Worm (Caenorhabditis elegans): ENCODE results near the gene Y57G7A.11.
A peak's percentile ranks its signal among the peaks of the same experiment; 100 is the strongest.

Gene Y57G7A.11

DNA sequence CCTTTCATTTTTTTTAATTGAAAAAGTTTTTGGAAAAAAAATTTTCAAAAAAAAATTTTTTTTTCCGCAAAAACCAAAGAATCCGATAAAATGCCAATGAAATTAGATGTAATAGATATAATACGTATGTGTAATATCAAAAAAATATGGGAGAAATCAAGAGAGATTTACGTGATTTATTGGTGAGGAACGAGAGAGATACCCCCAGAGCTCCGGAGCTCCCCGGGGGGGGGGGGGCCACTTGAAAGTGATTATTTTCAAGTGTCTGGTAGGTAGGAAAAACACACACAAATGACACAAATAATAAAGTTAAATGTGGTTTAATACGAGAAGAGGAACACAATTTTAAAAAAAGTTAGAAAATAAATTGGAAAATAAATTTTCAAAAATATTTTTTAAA, at the start of gene Y57G7A.11:
Gene Y57G7A.11 (minus strand): TSS at position 101 of the 400 bp plus-strand sequence.
- TF ChIP-seq snpc-4 (tag; optimal IDR thresholded peaks at IDR 0.05) (no peak), unc-120 (tag; optimal IDR thresholded peaks at IDR 0.05; ENCODE audit: poor library complexity, severe bottlenecking) (no peak), nhr-28 (tag; optimal IDR thresholded peaks at IDR 0.05) (no peak), lin-13 (tag; optimal IDR thresholded peaks at IDR 0.05) (no peak), blmp-1 (tag; optimal IDR thresholded peaks at IDR 0.05) (no peak), nhr-12 (tag; optimal IDR thresholded peaks at IDR 0.05) (no peak), tbx-8 (GFP tag; optimal IDR thresholded peaks at IDR 0.05) (no peak), nhr-237 (tag; optimal IDR thresholded peaks at IDR 0.05) (no peak), ztf-11 (tag; optimal IDR thresholded peaks at IDR 0.05) (no peak), M03D4.4 (tag; optimal IDR thresholded peaks at IDR 0.05) (no peak), lsy-2 (tag; optimal IDR thresholded peaks at IDR 0.05) (no peak), unc-39 (tag; optimal IDR thresholded peaks at IDR 0.05) (no peak)

DNA sequence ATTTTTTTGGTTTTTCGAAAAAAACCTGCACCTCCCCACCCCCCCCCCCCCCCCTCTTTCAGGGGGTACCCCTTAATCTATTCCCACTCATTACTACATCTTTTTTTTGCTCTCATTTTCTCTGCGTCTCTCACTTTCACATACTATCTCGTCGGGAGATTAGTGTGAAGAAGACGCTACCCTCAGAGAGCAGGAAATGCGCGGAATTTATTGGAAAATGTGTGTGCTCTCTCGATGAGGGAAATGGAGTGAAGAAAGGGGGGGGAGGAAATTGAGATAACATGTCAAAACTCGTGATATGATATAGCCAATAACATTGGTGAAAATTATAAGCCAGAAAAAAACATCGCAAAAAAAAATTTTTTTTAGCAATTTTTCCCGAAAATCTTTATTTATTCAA, 48.9 kb upstream of the Y57G7A.11 start:
- TF ChIP-seq mep-1 (tag; optimal IDR thresholded peaks at IDR 0.05) = no peak
- no peak for TF ChIP-seq blmp-1 (tag; optimal IDR thresholded peaks at IDR 0.05)
- no peak for TF ChIP-seq lsy-2 (tag; optimal IDR thresholded peaks at IDR 0.05)
- no peak for TF ChIP-seq lin-32 (GFP tag; optimal IDR thresholded peaks at IDR 0.05)
- TF ChIP-seq unc-120 (tag; optimal IDR thresholded peaks at IDR 0.05; ENCODE audit: poor library complexity, severe bottlenecking) = no peak
- TF ChIP-seq tbx-8 (GFP tag; optimal IDR thresholded peaks at IDR 0.05) = no peak
- TF ChIP-seq bed-3 (GFP tag; optimal IDR thresholded peaks at IDR 0.05) = no peak
- no peak for TF ChIP-seq snpc-4 (tag; optimal IDR thresholded peaks at IDR 0.05)
- no peak for TF ChIP-seq cnd-1 (tag; optimal IDR thresholded peaks at IDR 0.05)
- TF ChIP-seq drap-1 (GFP tag; optimal IDR thresholded peaks at IDR 0.05) = no peak
- TF ChIP-seq elt-1 (tag; optimal IDR thresholded peaks at IDR 0.05; ENCODE audit: borderline replicate concordance, insufficient read depth) = no peak
- no peak for TF ChIP-seq ham-2 (GFP tag; optimal IDR thresholded peaks at IDR 0.05)

DNA sequence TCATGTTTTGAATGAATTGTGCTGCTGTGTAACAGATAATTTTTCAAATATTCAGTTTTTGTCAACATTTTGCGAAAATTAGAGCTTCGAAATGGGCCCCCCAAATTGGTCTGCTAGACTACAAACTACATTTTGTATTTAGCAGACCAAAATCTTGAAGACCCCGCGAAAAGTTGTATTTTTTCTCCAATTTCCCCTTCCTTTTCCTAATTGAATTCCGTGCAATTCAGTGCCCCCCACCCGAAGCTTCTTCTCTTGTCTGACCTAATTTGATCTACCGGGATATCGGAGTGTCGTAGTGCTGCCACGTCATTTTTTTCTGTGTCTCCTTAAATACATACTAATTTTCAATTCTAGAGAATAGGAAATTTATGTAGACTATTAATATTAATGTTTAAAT, 47.3 kb upstream of the Y57G7A.11 start:
- TF ChIP-seq elt-3 (tag; optimal IDR thresholded peaks at IDR 0.05) (no peak), ztf-11 (tag; optimal IDR thresholded peaks at IDR 0.05) (no peak), ces-1 (GFP tag; optimal IDR thresholded peaks at IDR 0.05) (peak; percentile 75)

DNA sequence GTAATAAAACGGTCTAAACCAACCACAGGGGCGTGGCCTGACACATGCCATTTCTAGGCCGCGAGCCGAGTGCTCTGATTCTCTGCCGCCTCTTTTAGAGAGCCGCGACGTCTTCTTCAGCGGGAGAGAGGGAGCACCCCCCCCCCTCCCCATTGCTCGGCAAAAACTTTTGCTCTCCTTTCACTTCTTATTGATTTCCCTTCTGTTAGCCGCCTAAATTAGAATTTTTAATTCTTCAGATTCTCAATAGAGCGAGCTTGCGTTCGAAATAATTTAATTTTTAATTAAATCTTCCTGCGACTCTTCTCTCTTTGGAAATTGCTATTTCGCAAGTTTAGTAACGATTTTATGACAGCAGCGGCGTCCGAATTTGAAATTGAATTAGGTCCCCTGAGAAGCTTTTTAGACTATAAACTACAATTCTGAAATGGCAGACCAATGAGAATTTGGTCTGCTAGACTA, 46.5 kb upstream of the Y57G7A.11 start:
- no peak for TF ChIP-seq pha-4 (tag; optimal IDR thresholded peaks at IDR 0.05)
- TF ChIP-seq nhr-2 (tag; optimal IDR thresholded peaks at IDR 0.05) = no peak
- peak; percentile 20 for TF ChIP-seq lsy-2 (tag; optimal IDR thresholded peaks at IDR 0.05)
- no peak for TF ChIP-seq nhr-76 (tag; optimal IDR thresholded peaks at IDR 0.05)
- peak; percentile 13 for TF ChIP-seq drap-1 (GFP tag; optimal IDR thresholded peaks at IDR 0.05)
- no peak for TF ChIP-seq lin-32 (GFP tag; optimal IDR thresholded peaks at IDR 0.05)
- peak; percentile 58 for TF ChIP-seq mls-2 (tag; optimal IDR thresholded peaks at IDR 0.05)
- no peak for TF ChIP-seq ztf-11 (tag; optimal IDR thresholded peaks at IDR 0.05)
- TF ChIP-seq ces-1 (GFP tag; optimal IDR thresholded peaks at IDR 0.05) = peak; percentile 97

DNA sequence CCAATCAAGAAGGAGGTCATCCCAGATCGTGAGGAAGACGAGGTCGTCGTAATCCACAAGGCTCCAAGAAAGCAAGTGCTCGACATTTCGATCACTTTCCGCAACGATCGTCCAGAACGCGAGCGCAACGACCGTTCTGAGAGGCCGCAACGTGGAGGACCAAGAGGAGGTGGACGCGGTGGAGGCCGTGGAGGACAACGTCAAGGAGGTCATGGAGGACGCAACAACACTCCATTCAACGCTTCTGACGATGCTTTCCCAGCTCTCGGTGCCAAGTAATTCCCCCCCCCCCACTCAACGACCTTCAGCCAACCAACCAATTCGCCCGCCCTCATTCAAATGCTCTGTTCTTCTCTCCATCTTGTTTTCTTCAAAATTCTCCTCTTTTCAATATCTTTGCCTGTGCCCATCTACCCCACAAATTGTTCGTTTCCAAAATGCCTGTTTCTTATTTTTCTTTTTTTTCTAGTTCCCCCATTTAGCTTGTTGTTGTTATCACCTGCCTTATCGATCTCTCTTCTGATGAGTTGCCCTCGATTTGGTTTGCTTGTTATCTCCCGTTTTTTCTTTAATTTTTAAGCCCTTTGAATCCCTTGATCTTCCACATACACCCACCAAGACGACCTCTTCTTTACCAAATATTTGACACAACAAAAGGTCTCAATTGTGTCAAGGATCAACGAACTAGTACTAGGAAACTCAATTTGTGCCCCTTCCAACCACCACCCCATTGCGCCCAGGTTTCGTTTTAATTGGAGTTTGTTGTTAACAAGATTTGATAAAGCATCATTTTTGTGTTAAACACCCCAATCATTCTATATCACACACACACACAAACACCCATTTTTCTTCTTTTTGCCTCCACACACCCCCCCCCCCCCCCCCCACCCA, 45.9 kb upstream of the Y57G7A.11 start:
- TF ChIP-seq unc-39 (tag; optimal IDR thresholded peaks at IDR 0.05) (no peak), lsy-2 (tag; optimal IDR thresholded peaks at IDR 0.05) (no peak), mls-2 (tag; optimal IDR thresholded peaks at IDR 0.05) (no peak)

DNA sequence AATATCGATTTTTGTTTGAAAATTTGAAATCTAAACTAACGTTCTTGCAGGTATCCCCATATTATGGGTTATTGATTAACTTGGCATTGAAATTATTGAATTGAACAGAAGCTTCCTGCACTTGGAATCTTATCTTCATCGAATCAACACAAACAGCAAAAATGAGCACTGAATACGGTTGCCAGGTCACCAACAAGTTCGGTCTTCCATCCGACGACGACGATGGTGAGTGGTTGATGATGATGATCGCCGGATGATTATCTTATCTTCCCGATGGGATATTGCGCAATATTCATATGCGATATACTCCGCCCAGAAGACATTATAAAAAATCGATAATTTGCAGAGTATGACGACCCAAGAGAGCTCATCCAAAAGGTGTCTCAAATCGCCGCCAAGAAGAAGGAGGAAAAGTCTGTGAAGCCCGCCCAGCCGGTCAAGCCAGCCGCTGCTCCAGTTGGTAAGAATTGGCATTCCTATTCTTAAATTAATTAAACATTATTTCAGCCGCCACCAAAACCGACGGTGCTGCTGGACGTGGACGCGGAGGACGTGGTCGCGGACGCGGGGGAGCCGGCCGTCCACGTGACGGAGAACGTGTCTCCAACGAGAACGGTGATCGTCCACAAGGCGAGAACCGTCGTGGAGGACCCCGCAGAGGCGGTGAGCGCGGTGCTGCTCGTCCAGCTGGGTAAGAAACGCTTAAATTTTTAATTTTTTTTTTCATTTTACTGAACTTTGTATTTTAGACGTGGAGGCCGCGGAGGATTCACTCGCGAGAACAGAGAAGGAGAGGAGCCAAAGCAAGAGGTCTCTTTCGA, 44.5 kb upstream of the Y57G7A.11 start, which contains the start of gene vig-1:
Gene vig-1 (plus strand): TSS at position 51 of the 821 bp plus-strand sequence.
- peak; percentile 80 for TF ChIP-seq zip-8 (tag; optimal IDR thresholded peaks at IDR 0.05)
- no peak for TF ChIP-seq lin-13 (tag; optimal IDR thresholded peaks at IDR 0.05)
- peak; percentile 96 for TF ChIP-seq elt-1 (tag; optimal IDR thresholded peaks at IDR 0.05; ENCODE audit: borderline replicate concordance, insufficient read depth)

Data from whole organism, mixed stage, embryonic.